Worm (Caenorhabditis elegans) whole organism, young adult: ENCODE measurements around the gene msp-152.

Experiments used
- F23B12.7 ChIP-seq: sonication (generic microtip); optimal IDR thresholded peaks from 2 replicates; lab custom pipeline; 2017; ENCODE audit warnings: missing genetic modification characterization, mild to moderate bottlenecking, missing compliant biosample characterization, antibody characterized with exemption, moderate library complexity; ENCODE audit not compliant: insufficient read depth
- K11D2.4 ChIP-seq: fragments of 200-800 bp; sonication (Bioruptor generic); IDR thresholded peaks from 2 replicates; pipeline ENCODE4 v1.3.6; 2022; ENCODE audit warnings: missing genetic modification reagents, missing genetic modification characterization, missing compliant biosample characterization
- attf-3 ChIP-seq: fragments of 200-800 bp; sonication (Bioruptor generic); conservative IDR thresholded peaks from 2 replicates; pipeline ENCODE4 v1.3.6; 2022; ENCODE audit warnings: missing genetic modification reagents, missing genetic modification characterization, missing compliant biosample characterization
- tbx-9 ChIP-seq: sonication (generic microtip); optimal IDR thresholded peaks from 2 replicates; lab custom pipeline; 2016; ENCODE audit warnings: borderline replicate concordance, missing genetic modification characterization, inconsistent platforms, missing compliant biosample characterization
- unc-62 ChIP-seq: fragments of 150-350 bp; optimal IDR thresholded peaks from 2 replicates; lab custom pipeline; 2014; ENCODE audit warnings: missing biosample characterization, missing genetic modification reagents, missing genetic modification characterization
- zfh-2 ChIP-seq: fragments of 200-800 bp; sonication (Bioruptor generic); conservative IDR thresholded peaks from 2 replicates; pipeline ENCODE4 v1.3.6; 2022; ENCODE audit warnings: missing genetic modification reagents, missing genetic modification characterization, missing compliant biosample characterization

DNA sequence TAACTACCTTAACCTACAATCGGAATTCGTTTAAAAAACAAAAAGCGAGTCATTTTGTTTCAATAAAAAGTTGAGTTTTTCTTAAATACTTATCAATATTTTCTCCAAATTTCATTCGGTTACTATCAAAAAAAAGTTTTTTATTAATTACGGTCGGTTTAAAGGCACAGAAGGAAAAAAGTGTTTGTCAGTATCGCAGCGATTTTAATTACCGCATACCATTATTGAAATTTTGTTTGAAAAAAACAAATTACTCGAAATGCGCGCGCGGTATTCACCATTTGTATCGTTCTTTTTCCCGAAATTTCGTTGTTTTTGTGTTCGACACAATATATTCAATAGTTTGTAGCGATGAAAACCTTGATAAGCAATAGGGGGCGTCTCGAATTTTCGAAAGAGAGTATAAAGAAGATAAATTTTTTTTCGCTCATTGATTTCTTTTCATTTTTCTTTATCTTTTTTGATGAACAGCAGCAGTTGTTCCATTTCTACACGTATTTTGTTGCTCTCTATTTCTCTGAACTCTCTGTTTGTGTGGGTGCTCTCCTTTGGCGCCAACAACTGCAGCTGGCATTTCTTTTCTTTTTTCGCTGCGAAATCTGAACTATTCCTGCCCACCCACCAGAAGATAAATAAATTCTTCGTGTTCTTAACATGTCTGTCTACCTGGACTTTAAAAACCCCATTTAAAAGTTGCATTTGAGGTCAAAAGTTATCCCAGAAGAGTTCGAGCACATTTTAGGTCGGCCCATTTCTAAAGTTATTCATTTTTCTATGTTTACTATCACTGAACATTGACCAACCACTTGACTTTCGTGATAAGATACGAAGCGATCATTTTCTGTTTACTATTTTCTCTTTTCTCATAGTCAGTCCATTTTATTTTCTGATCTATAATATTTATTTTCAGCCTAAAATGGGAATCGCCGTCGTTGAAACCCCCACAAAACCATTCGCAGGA is 44.0 kb upstream of the msp-152 start, which contains the start of gene pgm-1:
- TF ChIP-seq unc-62 (GFP tag; lab: Kevin White, UChicago) = no peak
- no peak for TF ChIP-seq F23B12.7 (tag; lab: Kevin White, UChicago)
- TF ChIP-seq attf-3 (GFP tag; lab: Robert Waterston, UW) = no peak
- TF ChIP-seq K11D2.4 (GFP tag; lab: Robert Waterston, UW) = no peak
- TF ChIP-seq zfh-2 (GFP tag; lab: Robert Waterston, UW) = no peak
- TF ChIP-seq tbx-9 (tag; lab: Kevin White, UChicago) = no peak
